Fruit fly (Drosophila melanogaster) whole organism, embryonic: ENCODE results near the gene HP1e.

Experiments used
- CG11456 ChIP-seq: fragments of 200-800 bp; sonication (Bioruptor generic); IDR thresholded peaks from 3 replicates; pipeline ENCODE4 v1.3.6; 2022; ENCODE audit warnings: missing biosample characterization, missing genetic modification characterization
- CG4424 ChIP-seq: fragments of 200-800 bp; sonication (Bioruptor generic); optimal IDR thresholded peaks from 3 replicates; lab custom pipeline; 2016; ENCODE audit warnings: missing biosample characterization, missing genetic modification characterization
- Eip74EF ChIP-seq, 2 experiments: fragments of 200-800 bp in 1 of 2; fragments of >200 bp in 1 of 2; sonication (Bioruptor generic) in 1 of 2; optimal IDR thresholded peaks; 2 replicates each; lab custom pipeline; 2017 to 2019; ENCODE audit warnings: missing biosample characterization in 2 of 2, missing genetic modification characterization in 2 of 2, mild to moderate bottlenecking in 1 of 2, moderate library complexity in 1 of 2
- Xrp1 ChIP-seq: fragments of 200-800 bp; sonication (Bioruptor generic); IDR thresholded peaks from 2 replicates; pipeline ENCODE4 v1.3.6; 2022; ENCODE audit warnings: missing biosample characterization, missing genetic modification characterization
- insv ChIP-seq, 2 experiments: fragments of 200-800 bp; sonication (Bioruptor generic); optimal IDR thresholded peaks; 3 replicates each; lab custom pipeline; 2016 to 2018; ENCODE audit warnings: missing biosample characterization in 2 of 2, missing genetic modification characterization in 2 of 2
- psq ChIP-seq: fragments of 200-800 bp; sonication (Bioruptor generic); optimal IDR thresholded peaks from 2 replicates; lab custom pipeline; 2017; ENCODE audit warnings: missing biosample characterization, missing genetic modification characterization
- tin ChIP-seq: fragments of 200-800 bp; sonication (Bioruptor generic); optimal IDR thresholded peaks from 3 replicates; lab custom pipeline; 2016; ENCODE audit warnings: missing biosample characterization, missing genetic modification characterization

DNA sequence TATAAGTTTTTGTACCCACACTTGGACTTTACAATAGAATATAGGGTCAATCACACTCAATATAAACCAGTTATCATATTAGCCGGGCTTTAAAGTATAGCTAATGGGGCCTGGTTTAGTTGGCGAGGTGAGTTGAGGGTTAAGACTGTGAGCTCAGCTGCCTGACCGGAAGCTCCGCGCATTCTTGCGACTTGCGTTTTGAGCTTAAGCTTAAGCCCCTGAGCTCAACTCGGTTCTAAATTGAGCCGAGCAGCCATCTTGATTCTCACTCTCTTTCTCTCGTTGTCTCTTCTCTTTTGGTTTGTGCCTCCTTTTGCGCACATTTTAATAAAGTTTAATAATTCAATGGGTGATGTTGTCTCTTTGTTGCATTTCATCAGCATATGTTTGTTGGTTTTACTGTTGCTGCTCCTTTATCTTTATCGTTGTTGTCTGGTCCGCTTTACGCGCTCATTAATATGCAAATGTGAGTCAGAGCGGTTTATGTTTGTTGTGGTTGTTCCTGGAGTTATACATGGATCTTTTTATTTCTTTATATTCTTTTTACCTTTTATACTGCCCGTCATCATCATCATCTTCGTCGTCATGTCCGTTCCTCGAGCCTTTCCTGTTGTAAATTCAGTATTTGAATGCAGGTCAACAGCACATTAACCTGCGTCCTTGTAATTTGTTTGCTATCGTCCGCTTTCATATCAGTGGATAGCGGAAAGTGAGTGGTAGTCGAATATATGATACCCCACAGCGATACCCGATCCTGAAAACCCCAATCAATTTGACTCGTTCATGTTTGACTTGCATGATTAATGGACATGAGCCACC, 29.2 kb downstream of the HP1e start:
- TF ChIP-seq psq (GFP tag; lab: Kevin White, UChicago) (no peak), CG4424 (GFP tag; lab: Kevin White, UChicago) (no peak), insv (GFP tag; optimal IDR thresholded peaks at IDR 0.05; lab: Kevin White, UChicago) (no peak), CG11456 (GFP tag; lab: Robert Waterston, UW) (no peak), Xrp1 (GFP tag; lab: Robert Waterston, UW) (no peak), Eip74EF (GFP tag; optimal IDR thresholded peaks at IDR 0.05; lab: Kevin White, UChicago) (peak in 1 of 2 experiments; percentile 35), tin (GFP tag; lab: Kevin White, UChicago) (no peak)
